Fruit fly (Drosophila melanogaster) whole organism, wandering third instar larva: ENCODE results near the gene CG13481.

Experiments used
- Abd-B ChIP-seq: fragments of >200 bp; optimal IDR thresholded peaks from 2 replicates; lab custom pipeline; 2017; ENCODE audit warnings: missing biosample characterization, missing genetic modification characterization
- CG9705 ChIP-seq: fragments of 200-800 bp; sonication (Bioruptor generic); optimal IDR thresholded peaks from 2 replicates; lab custom pipeline; 2018; ENCODE audit warnings: missing biosample characterization, mild to moderate bottlenecking, missing genetic modification characterization
- CrebA ChIP-seq: fragments of 200-800 bp; sonication (Bioruptor generic); optimal IDR thresholded peaks from 2 replicates; lab custom pipeline; 2016; ENCODE audit warnings: missing biosample characterization, mild to moderate bottlenecking, missing genetic modification characterization, borderline replicate concordance
- Dfd ChIP-seq: fragments of >200 bp; optimal IDR thresholded peaks from 2 replicates; lab custom pipeline; 2017; ENCODE audit warnings: missing biosample characterization, missing genetic modification characterization
- Dif ChIP-seq: fragments of 200-275, 200-300 bp; sonication (Bioruptor generic); optimal IDR thresholded peaks from 2 replicates; lab custom pipeline; 2018; ENCODE audit warnings: missing biosample characterization, missing genetic modification characterization; ENCODE audit not compliant: partially characterized antibody
- GATAd ChIP-seq: sonication (Bioruptor generic); optimal IDR thresholded peaks from 2 replicates; lab custom pipeline; 2016; ENCODE audit warnings: missing biosample characterization, missing genetic modification characterization
- HLH106 ChIP-seq: fragments of 200-800 bp; optimal IDR thresholded peaks from 3 replicates; lab custom pipeline; 2019; ENCODE audit warnings: missing biosample characterization, mild to moderate bottlenecking, missing genetic modification characterization, moderate library complexity
- Hnf4 ChIP-seq: fragments of 200-800 bp; sonication (Bioruptor generic); optimal IDR thresholded peaks from 2 replicates; lab custom pipeline; 2016; ENCODE audit warnings: missing biosample characterization, mild to moderate bottlenecking, missing genetic modification characterization
- Hr78 ChIP-seq: fragments of >200 bp; optimal IDR thresholded peaks from 2 replicates; lab custom pipeline; 2017; ENCODE audit warnings: missing biosample characterization, missing genetic modification characterization
- Hr83 ChIP-seq: fragments of 200-300 bp; sonication (Bioruptor generic); optimal IDR thresholded peaks from 2 replicates; lab custom pipeline; 2016; ENCODE audit warnings: missing biosample characterization, mild to moderate bottlenecking, missing genetic modification characterization, moderate library complexity; ENCODE audit not compliant: poor library complexity, severe bottlenecking
- Jra ChIP-seq: sonication (Bioruptor generic); optimal IDR thresholded peaks from 2 replicates; lab custom pipeline; 2016; ENCODE audit warnings: missing biosample characterization, missing genetic modification characterization
- Mio ChIP-seq: sonication (Bioruptor generic); optimal IDR thresholded peaks from 2 replicates; lab custom pipeline; 2016; ENCODE audit warnings: missing biosample characterization, missing genetic modification characterization
- Myc ChIP-seq: fragments of >200 bp; optimal IDR thresholded peaks from 2 replicates; lab custom pipeline; 2017
- N ChIP-seq: fragments of >200 bp; optimal IDR thresholded peaks from 2 replicates; lab custom pipeline; 2018; ENCODE audit warnings: missing biosample characterization, missing external identifiers, missing genetic modification characterization
- OdsH ChIP-seq: fragments of 200-800 bp; sonication (Bioruptor generic); optimal IDR thresholded peaks from 2 replicates; lab custom pipeline; 2016; ENCODE audit warnings: missing biosample characterization, mild to moderate bottlenecking, missing genetic modification characterization
- Rel ChIP-seq, 2 experiments: fragments of 200-800 bp; sonication (Bioruptor generic) in 1 of 2; optimal IDR thresholded peaks; 2 replicates in 1 of 2; 3 replicates in 1 of 2; lab custom pipeline; 2016 to 2019; ENCODE audit warnings: mild to moderate bottlenecking in 2 of 2, missing biosample characterization in 2 of 2, missing genetic modification characterization in 2 of 2, moderate library complexity in 1 of 2
- Sp1 ChIP-seq: fragments of 200-800 bp; sonication (Bioruptor generic); optimal IDR thresholded peaks from 3 replicates; lab custom pipeline; 2019; ENCODE audit warnings: missing biosample characterization, mild to moderate bottlenecking, missing genetic modification characterization, moderate library complexity
- Vsx2 ChIP-seq: fragments of 200-300, 225-300 bp; sonication (Bioruptor generic); optimal IDR thresholded peaks from 2 replicates; lab custom pipeline; 2018; ENCODE audit warnings: missing biosample characterization, missing genetic modification characterization; ENCODE audit not compliant: partially characterized antibody
- br ChIP-seq: fragments of 200-800 bp; sonication (Bioruptor generic); optimal IDR thresholded peaks from 2 replicates; lab custom pipeline; 2016; ENCODE audit warnings: missing biosample characterization, missing genetic modification characterization
- brk ChIP-seq: fragments of 200-800 bp; sonication (Bioruptor generic); optimal IDR thresholded peaks from 2 replicates; lab custom pipeline; 2016; ENCODE audit warnings: missing biosample characterization, mild to moderate bottlenecking, missing genetic modification characterization
- dl ChIP-seq, 2 experiments: fragments of 175-275, 200-275 bp in 1 of 2; fragments of 200-275 bp in 1 of 2; sonication (Bioruptor generic); optimal IDR thresholded peaks; lab custom pipeline; 2018; ENCODE audit warnings: mild to moderate bottlenecking in 2 of 2, missing biosample characterization in 2 of 2, missing genetic modification characterization in 2 of 2, moderate library complexity in 2 of 2; ENCODE audit not compliant: partially characterized antibody in 2 of 2, insufficient read depth in 1 of 2
- dmrt93B ChIP-seq: fragments of 200-800 bp; sonication (Bioruptor generic); optimal IDR thresholded peaks from 2 replicates; lab custom pipeline; 2018; ENCODE audit warnings: missing biosample characterization, mild to moderate bottlenecking, missing genetic modification characterization
- dsf ChIP-seq: sonication (Bioruptor generic); optimal IDR thresholded peaks from 2 replicates; lab custom pipeline; 2016; ENCODE audit warnings: missing biosample characterization, missing genetic modification characterization, borderline replicate concordance
- ey ChIP-seq: fragments of 200-800 bp; sonication (Bioruptor generic); optimal IDR thresholded peaks from 2 replicates; lab custom pipeline; 2016; ENCODE audit warnings: missing biosample characterization, missing genetic modification characterization
- foxo ChIP-seq, 2 experiments: fragments of 200-800 bp; sonication (Bioruptor generic); optimal IDR thresholded peaks; 2 replicates in 1 of 2; 3 replicates in 1 of 2; lab custom pipeline; 2016 to 2017; ENCODE audit warnings: missing biosample characterization in 2 of 2, missing genetic modification characterization in 2 of 2
- fru ChIP-seq: fragments of 200-800 bp; sonication (Bioruptor generic); optimal IDR thresholded peaks from 3 replicates; lab custom pipeline; 2016; ENCODE audit warnings: missing biosample characterization, mild to moderate bottlenecking, missing genetic modification characterization
- h ChIP-seq: fragments of 200-800 bp; sonication (Bioruptor generic); optimal IDR thresholded peaks from 3 replicates; lab custom pipeline; 2016; ENCODE audit warnings: missing biosample characterization, mild to moderate bottlenecking, missing genetic modification characterization
- jim ChIP-seq: fragments of 175-275, 200-325 bp; sonication (Bioruptor generic); optimal IDR thresholded peaks from 2 replicates; lab custom pipeline; 2016; ENCODE audit warnings: missing biosample characterization, mild to moderate bottlenecking, missing genetic modification characterization
- lola ChIP-seq: fragments of >200 bp; optimal IDR thresholded peaks from 2 replicates; lab custom pipeline; 2017; ENCODE audit warnings: missing biosample characterization, missing genetic modification characterization
- pan ChIP-seq: fragments of >200 bp; optimal IDR thresholded peaks from 2 replicates; lab custom pipeline; 2017
- psq ChIP-seq: fragments of 200-800 bp; sonication (Bioruptor generic); optimal IDR thresholded peaks from 3 replicates; lab custom pipeline; 2017; ENCODE audit warnings: missing biosample characterization, mild to moderate bottlenecking, missing genetic modification characterization, moderate library complexity
- rgr ChIP-seq: fragments of 200-800 bp; sonication (Bioruptor generic); optimal IDR thresholded peaks from 3 replicates; lab custom pipeline; 2016; ENCODE audit warnings: missing biosample characterization, mild to moderate bottlenecking, missing genetic modification characterization
- sage ChIP-seq: fragments of 200-800 bp; sonication (Bioruptor generic); optimal IDR thresholded peaks from 2 replicates; lab custom pipeline; 2016; ENCODE audit warnings: missing biosample characterization, mild to moderate bottlenecking, missing genetic modification characterization
- sv ChIP-seq: fragments of 200-800 bp; sonication (Bioruptor generic); optimal IDR thresholded peaks from 3 replicates; lab custom pipeline; 2016; ENCODE audit warnings: missing biosample characterization, missing genetic modification characterization
- tai ChIP-seq: sonication (Bioruptor generic); optimal IDR thresholded peaks from 2 replicates; lab custom pipeline; 2016; ENCODE audit warnings: missing biosample characterization, missing genetic modification characterization
- usp ChIP-seq: fragments of >200 bp; optimal IDR thresholded peaks from 2 replicates; lab custom pipeline; 2017; ENCODE audit warnings: missing biosample characterization, missing genetic modification characterization
- woc ChIP-seq: sonication (Bioruptor generic); optimal IDR thresholded peaks from 2 replicates; lab custom pipeline; 2016; ENCODE audit warnings: missing biosample characterization, mild to moderate bottlenecking, missing genetic modification characterization

Gene CG13481

dm6 chr3L:14374499-14374898 is 5.0 kb upstream of the CG13481 start:
- TF ChIP-seq Mio = no peak
- TF ChIP-seq foxo (GFP tag; optimal IDR thresholded peaks at IDR 0.05; lab: Kevin White, UChicago) = peak in 1 of 2 experiments; percentile 65
- peak; percentile 71 for TF ChIP-seq ey (GFP tag; lab: Kevin White, UChicago)
- peak; percentile 69 for TF ChIP-seq OdsH
- TF ChIP-seq Dif (GFP tag; lab: Kevin White, UChicago) = no peak
- TF ChIP-seq psq (GFP tag; lab: Kevin White, UChicago) = peak; percentile 62
- TF ChIP-seq rgr (GFP tag; lab: Kevin White, UChicago) = peak; percentile 59
- peak; percentile 52 for TF ChIP-seq Hnf4
- TF ChIP-seq woc (GFP tag; lab: Kevin White, UChicago) = peak; percentile 50
- TF ChIP-seq h (GFP tag; lab: Kevin White, UChicago) = peak; percentile 76
- no peak for TF ChIP-seq usp (GFP tag; lab: Kevin White, UChicago)
- peak; percentile 75 for TF ChIP-seq fru
- TF ChIP-seq dsf (GFP tag; lab: Kevin White, UChicago) = no peak
- TF ChIP-seq Sp1 (GFP tag; lab: Kevin White, UChicago) = peak; percentile 72
- peak; percentile 65 for TF ChIP-seq br
- TF ChIP-seq HLH106 (tag; lab: Kevin White, UChicago) = peak; percentile 63

- TF ChIP-seq Abd-B (no peak), dmrt93B (GFP tag; lab: Kevin White, UChicago) (peak; percentile 36), rgr (GFP tag; lab: Kevin White, UChicago) (peak; percentile 55), Dif (GFP tag; lab: Kevin White, UChicago) (no peak), Hr83 (no peak), HLH106 (tag; lab: Kevin White, UChicago) (no peak), sv (no peak), Hnf4 (peak; percentile 3), br (peak; percentile 3), Vsx2 (GFP tag; lab: Kevin White, UChicago) (no peak), h (GFP tag; lab: Kevin White, UChicago) (peak; percentile 36), foxo (GFP tag; optimal IDR thresholded peaks at IDR 0.05; lab: Kevin White, UChicago) (peak in 1 of 2 experiments; percentile 1), pan (no peak), brk (peak; percentile 6), Rel (GFP tag; optimal IDR thresholded peaks at IDR 0.05; lab: Kevin White, UChicago) (no peak), Rel (tag; optimal IDR thresholded peaks at IDR 0.05; lab: Kevin White, UChicago) (no peak), OdsH (peak; percentile 12), Mio (no peak), Sp1 (GFP tag; lab: Kevin White, UChicago) (peak; percentile 30)
These were observed 3.4 kb downstream of the CG13481 start for dm6 chr3L:14366124-14366523.

dm6 chr3L:14365440-14365839 is 4.1 kb downstream of the CG13481 start:
- TF ChIP-seq CG9705 (GFP tag; lab: Kevin White, UChicago) (no peak), Dfd (GFP tag; lab: Kevin White, UChicago) (no peak), Dif (GFP tag; lab: Kevin White, UChicago) (no peak), jim (GFP tag; lab: Kevin White, UChicago) (no peak), foxo (GFP tag; optimal IDR thresholded peaks at IDR 0.05; lab: Kevin White, UChicago) (no peak), pan (no peak), tai (no peak)

dm6 chr3L:14364701-14365100 is 4.8 kb downstream of the CG13481 start:
- TF ChIP-seq psq (GFP tag; lab: Kevin White, UChicago) (peak; percentile 87), Hnf4 (peak; percentile 87), rgr (GFP tag; lab: Kevin White, UChicago) (peak; percentile 94), Rel (GFP tag; optimal IDR thresholded peaks at IDR 0.05; lab: Kevin White, UChicago) (peak; percentile 85), Rel (tag; optimal IDR thresholded peaks at IDR 0.05; lab: Kevin White, UChicago) (peak; percentile 12), Dif (GFP tag; lab: Kevin White, UChicago) (no peak), Jra (peak; percentile 65), usp (GFP tag; lab: Kevin White, UChicago) (no peak), pan (no peak), N (GFP tag; lab: Kevin White, UChicago) (no peak), woc (GFP tag; lab: Kevin White, UChicago) (peak; percentile 89), Mio (peak; percentile 38), ey (GFP tag; lab: Kevin White, UChicago) (peak; percentile 94), CrebA (GFP tag; lab: Kevin White, UChicago) (peak; percentile 65), brk (peak; percentile 92), fru (peak; percentile 94), foxo (GFP tag; optimal IDR thresholded peaks at IDR 0.05; lab: Kevin White, UChicago) (peak; percentile 62 to 92), dmrt93B (GFP tag; lab: Kevin White, UChicago) (peak; percentile 72), Abd-B (no peak), HLH106 (tag; lab: Kevin White, UChicago) (peak; percentile 85), Myc (lab: Kevin White, UChicago) (no peak), dsf (GFP tag; lab: Kevin White, UChicago) (peak; percentile 64), OdsH (peak; percentile 95), GATAd (GFP tag; lab: Kevin White, UChicago) (peak; percentile 8), lola (GFP tag; lab: Kevin White, UChicago) (no peak), jim (GFP tag; lab: Kevin White, UChicago) (no peak), br (peak; percentile 94), h (GFP tag; lab: Kevin White, UChicago) (peak; percentile 96), sage (GFP tag; lab: Kevin White, UChicago) (peak; percentile 86), Hr78 (no peak), Vsx2 (GFP tag; lab: Kevin White, UChicago) (no peak), dl (GFP tag; optimal IDR thresholded peaks at IDR 0.05; lab: Kevin White, UChicago; ENCODE audit: insufficient read depth in 1 of 2, partially characterized antibody in 2 of 2) (no peak), tai (peak; percentile 82), sv (peak; percentile 35), Dfd (GFP tag; lab: Kevin White, UChicago) (no peak), Hr83 (no peak)
